Worm (Caenorhabditis elegans) whole organism, early embryonic: Measurements from ENCODE around the gene spon-1.
A peak's percentile ranks its signal among the peaks of the same experiment; 100 is the strongest.

Experiments
- B0310.2 ChIP-seq: sonication (generic microtip); optimal IDR thresholded peaks from 2 replicates; lab custom pipeline; 2016; ENCODE audit warnings: mild to moderate bottlenecking, missing genetic modification characterization, missing compliant biosample characterization
- F13C5.2 ChIP-seq: sonication (generic microtip); optimal IDR thresholded peaks from 2 replicates; lab custom pipeline; 2017; ENCODE audit warnings: mild to moderate bottlenecking, missing genetic modification characterization, inconsistent platforms, missing compliant biosample characterization
- aly-1 ChIP-seq: sonication (generic microtip); optimal IDR thresholded peaks from 2 replicates; lab custom pipeline; 2016; ENCODE audit warnings: missing genetic modification characterization, missing compliant biosample characterization
- ama-1 ChIP-seq: fragments of 150-350 bp; optimal IDR thresholded peaks from 2 replicates; lab custom pipeline; 2014
- ceh-13 ChIP-seq: fragments of 200-800 bp; sonication (Bioruptor generic); optimal IDR thresholded peaks from 2 replicates; lab custom pipeline; 2018; ENCODE audit warnings: mild to moderate bottlenecking, missing genetic modification characterization, missing compliant biosample characterization
- ceh-36 ChIP-seq: sonication (generic microtip); optimal IDR thresholded peaks from 2 replicates; lab custom pipeline; 2016; ENCODE audit warnings: missing genetic modification characterization, inconsistent platforms, missing compliant biosample characterization
- ets-7 ChIP-seq: sonication (generic microtip); optimal IDR thresholded peaks from 2 replicates; lab custom pipeline; 2016; ENCODE audit warnings: missing genotype, missing genetic modification characterization, missing compliant biosample characterization
- flt-1 ChIP-seq: fragments of 200-800 bp; sonication (Bioruptor generic); IDR thresholded peaks from 2 replicates; pipeline ENCODE4 v1.3.6; 2022; ENCODE audit warnings: missing genetic modification characterization, missing compliant biosample characterization
- hmbx-1 ChIP-seq: sonication (generic microtip); optimal IDR thresholded peaks from 2 replicates; lab custom pipeline; 2016; ENCODE audit warnings: mild to moderate bottlenecking, missing genetic modification characterization, missing compliant biosample characterization
- hmg-4 ChIP-seq: fragments of 200-800 bp; sonication (Bioruptor generic); optimal IDR thresholded peaks from 2 replicates; lab custom pipeline; 2018; ENCODE audit warnings: mild to moderate bottlenecking, missing genetic modification characterization, missing compliant biosample characterization
- hnd-1 ChIP-seq: sonication (generic microtip); optimal IDR thresholded peaks from 2 replicates; lab custom pipeline; 2016; ENCODE audit warnings: missing genetic modification characterization, missing compliant biosample characterization
- pes-1 ChIP-seq: fragments of 200-800 bp; sonication (Bioruptor generic); IDR thresholded peaks from 2 replicates; pipeline ENCODE4 v1.3.6; 2022; ENCODE audit warnings: missing genetic modification reagents, missing genetic modification characterization, missing compliant biosample characterization
- scrt-1 ChIP-seq: fragments of 200-800 bp; sonication (Bioruptor generic); IDR thresholded peaks from 2 replicates; pipeline ENCODE4 v1.3.6; 2022; ENCODE audit warnings: missing genetic modification characterization, missing compliant biosample characterization
- sea-1 ChIP-seq: fragments of 200-800 bp; sonication (Bioruptor generic); conservative IDR thresholded peaks from 2 replicates; pipeline ENCODE4 v1.3.6; 2022; ENCODE audit warnings: missing genetic modification characterization, missing compliant biosample characterization
- tbx-11 ChIP-seq: fragments of 200-800 bp; sonication (Bioruptor generic); IDR thresholded peaks from 2 replicates; pipeline ENCODE4 v1.3.6; 2022; ENCODE audit warnings: missing genetic modification characterization, missing compliant biosample characterization
- tbx-37 ChIP-seq: fragments of 200-800 bp; sonication (Bioruptor generic); conservative IDR thresholded peaks from 2 replicates; pipeline ENCODE4 v1.3.6; 2022; ENCODE audit warnings: missing genetic modification reagents, missing genetic modification characterization, missing compliant biosample characterization
- tra-4 ChIP-seq: sonication (generic microtip); optimal IDR thresholded peaks from 2 replicates; lab custom pipeline; 2017; ENCODE audit warnings: missing genetic modification characterization, missing compliant biosample characterization

The spon-1 gene

ce11 chrII:7111657-7112049 lies 4.7 kb upstream of the spon-1 start, which contains the start of gene F10E7.5:
Gene F10E7.5, plus strand, starts transcription at chrII:7111978.
- TF ChIP-seq hmbx-1 (no peak), F13C5.2 (tag; lab: Kevin White, UChicago) (peak; percentile 68), scrt-1 (GFP tag; lab: Robert Waterston, UW) (no peak)

- TF ChIP-seq ets-7 (no peak), flt-1 (GFP tag; lab: Robert Waterston, UW) (no peak), scrt-1 (GFP tag; lab: Robert Waterston, UW) (no peak), ceh-36 (tag; lab: Kevin White, UChicago) (no peak)
Observed at ce11 chrII:7112780-7113179, 3.6 kb upstream of the spon-1 start, which contains the start of gene F10E7.6. Gene F10E7.6, plus strand, starts transcription at chrII:7113080.

- TF ChIP-seq aly-1 (tag; lab: Kevin White, UChicago) (no peak), ama-1 (no peak), tra-4 (tag; lab: Kevin White, UChicago) (no peak), F13C5.2 (tag; lab: Kevin White, UChicago) (no peak), ceh-36 (tag; lab: Kevin White, UChicago) (no peak), hmbx-1 (no peak), pes-1 (GFP tag; lab: Robert Waterston, UW) (no peak), flt-1 (GFP tag; lab: Robert Waterston, UW) (no peak), hmg-4 (no peak), ceh-13 (no peak), ets-7 (no peak), tbx-11 (GFP tag; lab: Robert Waterston, UW) (no peak), B0310.2 (tag; lab: Kevin White, UChicago) (no peak), scrt-1 (GFP tag; lab: Robert Waterston, UW) (no peak), sea-1 (GFP tag; lab: Robert Waterston, UW) (no peak), tbx-37 (GFP tag; lab: Robert Waterston, UW) (no peak), hnd-1 (tag; lab: Kevin White, UChicago) (no peak)
Observed at ce11 chrII:7115638-7116037, 719 bp upstream of the spon-1 start, which contains the start of gene cutl-5. Gene cutl-5, minus strand, starts transcription at chrII:7115906.

ce11 chrII:7119525-7119924 lies 3.2 kb downstream of the spon-1 start:
- no peak for TF ChIP-seq aly-1 (tag; lab: Kevin White, UChicago)
- no peak for TF ChIP-seq B0310.2 (tag; lab: Kevin White, UChicago)
- TF ChIP-seq ama-1, result no peak
- no peak for TF ChIP-seq tbx-37 (GFP tag; lab: Robert Waterston, UW)
- TF ChIP-seq ceh-13, result no peak
- TF ChIP-seq ceh-36 (tag; lab: Kevin White, UChicago), result no peak
- TF ChIP-seq tbx-11 (GFP tag; lab: Robert Waterston, UW), result no peak
- TF ChIP-seq pes-1 (GFP tag; lab: Robert Waterston, UW), result no peak

ce11 chrII:7121762-7122292 lies 5.5 kb downstream of the spon-1 start, which contains the start of gene F10E7.2:
Gene F10E7.2, plus strand, starts transcription at chrII:7122242.
- no peak for TF ChIP-seq scrt-1 (GFP tag; lab: Robert Waterston, UW)

- TF ChIP-seq pes-1 (GFP tag; lab: Robert Waterston, UW) (no peak), hnd-1 (tag; lab: Kevin White, UChicago) (no peak), ama-1 (no peak), B0310.2 (tag; lab: Kevin White, UChicago) (no peak), sea-1 (GFP tag; lab: Robert Waterston, UW) (no peak), ceh-36 (tag; lab: Kevin White, UChicago) (no peak)
Observed at ce11 chrII:7122661-7123418, 6.5 kb downstream of the spon-1 start, which contains the start of gene F10E7.11. Gene F10E7.11, minus strand, starts transcription at chrII:7122892.

ce11 chrII:7126457-7126856 lies 10.1 kb downstream of the spon-1 start, which contains the start of gene F10E7.1:
Gene F10E7.1, plus strand, starts transcription at chrII:7126757.
- TF ChIP-seq scrt-1 (GFP tag; lab: Robert Waterston, UW) (no peak), ceh-36 (tag; lab: Kevin White, UChicago) (no peak), hnd-1 (tag; lab: Kevin White, UChicago) (no peak), tbx-11 (GFP tag; lab: Robert Waterston, UW) (no peak), ceh-13 (no peak), F13C5.2 (tag; lab: Kevin White, UChicago) (no peak), tbx-37 (GFP tag; lab: Robert Waterston, UW) (no peak), aly-1 (tag; lab: Kevin White, UChicago) (no peak), hmg-4 (no peak), B0310.2 (tag; lab: Kevin White, UChicago) (no peak), pes-1 (GFP tag; lab: Robert Waterston, UW) (no peak)
